Worm (Caenorhabditis elegans) whole organism, young adult: Measurements from ENCODE around the gene srb-12.

ENCODE experiments used
- B0261.1 ChIP-seq: sonication (generic microtip); optimal IDR thresholded peaks from 2 replicates; lab custom pipeline; 2016; ENCODE audit warnings: mild to moderate bottlenecking, missing genetic modification characterization, moderate library complexity, missing compliant biosample characterization
- D2030.7 ChIP-seq: fragments of 200-800 bp; sonication (Bioruptor generic); IDR thresholded peaks from 2 replicates; pipeline ENCODE4 v1.3.6; 2022; ENCODE audit warnings: missing genetic modification reagents, missing genetic modification characterization, missing compliant biosample characterization
- F10E7.11 ChIP-seq: sonication (generic microtip); optimal IDR thresholded peaks from 2 replicates; lab custom pipeline; 2017; ENCODE audit warnings: mild to moderate bottlenecking, missing genetic modification characterization, moderate library complexity, missing compliant biosample characterization
- F22D6.2 ChIP-seq: sonication (generic microtip); optimal IDR thresholded peaks from 2 replicates; lab custom pipeline; 2016; ENCODE audit warnings: mild to moderate bottlenecking, missing genetic modification characterization, missing compliant biosample characterization
- F33H1.4 ChIP-seq: fragments of 200-800 bp; sonication (Bioruptor generic); IDR thresholded peaks from 2 replicates; pipeline ENCODE4 v1.3.6; 2022; ENCODE audit warnings: missing genetic modification reagents, missing genetic modification characterization, missing compliant biosample characterization
- F52B5.7 ChIP-seq: sonication (generic microtip); optimal IDR thresholded peaks from 2 replicates; lab custom pipeline; 2016; ENCODE audit warnings: mild to moderate bottlenecking, missing genetic modification characterization, missing compliant biosample characterization
- F57A8.1 ChIP-seq: fragments of 200-800 bp; sonication (Bioruptor generic); optimal IDR thresholded peaks from 2 replicates; lab custom pipeline; 2018; ENCODE audit warnings: mild to moderate bottlenecking, missing genetic modification characterization, moderate library complexity, missing compliant biosample characterization
- K12H6.12 ChIP-seq: fragments of 200-800 bp; sonication (Bioruptor generic); optimal IDR thresholded peaks from 2 replicates; lab custom pipeline; 2018; ENCODE audit warnings: mild to moderate bottlenecking, missing genetic modification characterization, missing compliant biosample characterization
- Y53F4B.3 ChIP-seq: fragments of 200-800 bp; sonication (Bioruptor generic); IDR thresholded peaks from 2 replicates; pipeline ENCODE4 v1.3.6; 2022; ENCODE audit warnings: missing genetic modification reagents, missing genetic modification characterization, missing compliant biosample characterization
- Y56A3A.18 ChIP-seq: fragments of 200-800 bp; sonication (Bioruptor generic); IDR thresholded peaks from 2 replicates; pipeline ENCODE4 v1.3.6; 2022; ENCODE audit warnings: missing genetic modification reagents, missing genetic modification characterization, missing compliant biosample characterization
- Y95B8A.8 ChIP-seq: fragments of 200-800 bp; sonication (Bioruptor generic); IDR thresholded peaks from 2 replicates; pipeline ENCODE4 v1.3.6; 2022; ENCODE audit warnings: missing genetic modification reagents, missing genetic modification characterization, missing compliant biosample characterization
- ZK185.1 ChIP-seq: sonication (generic microtip); optimal IDR thresholded peaks from 2 replicates; lab custom pipeline; 2016; ENCODE audit warnings: mild to moderate bottlenecking, missing genetic modification characterization, missing compliant biosample characterization; ENCODE audit not compliant: poor library complexity, severe bottlenecking
- aptf-2 ChIP-seq: fragments of 200-800 bp; sonication (Bioruptor generic); conservative IDR thresholded peaks from 2 replicates; pipeline ENCODE4 v1.3.6; 2022; ENCODE audit warnings: missing genetic modification reagents, missing genetic modification characterization, missing compliant biosample characterization
- bed-1 ChIP-seq: fragments of 200-800 bp; sonication (Bioruptor generic); IDR thresholded peaks from 2 replicates; pipeline ENCODE4 v1.3.6; 2022; ENCODE audit warnings: missing genetic modification reagents, missing genetic modification characterization, missing compliant biosample characterization
- ceh-58 ChIP-seq: fragments of 200-800 bp; sonication (Bioruptor generic); IDR thresholded peaks from 2 replicates; pipeline ENCODE4 v1.3.6; 2022; ENCODE audit warnings: missing genetic modification characterization, missing compliant biosample characterization
- dox-1 ChIP-seq: fragments of 200-800 bp; sonication (Bioruptor generic); IDR thresholded peaks from 2 replicates; pipeline ENCODE4 v1.3.6; 2022; ENCODE audit warnings: missing genetic modification reagents, missing genetic modification characterization, missing compliant biosample characterization
- efl-1 ChIP-seq: fragments of 150-350 bp; optimal IDR thresholded peaks from 2 replicates; lab custom pipeline; 2014; ENCODE audit warnings: missing biosample characterization, missing genetic modification reagents, missing genetic modification characterization
- egrh-3 ChIP-seq: fragments of 200-800 bp; sonication (Bioruptor generic); IDR thresholded peaks from 2 replicates; pipeline ENCODE4 v1.3.6; 2022; ENCODE audit warnings: missing genetic modification reagents, missing genetic modification characterization, missing compliant biosample characterization
- fkh-3 ChIP-seq: sonication (generic microtip); optimal IDR thresholded peaks from 2 replicates; lab custom pipeline; 2016; ENCODE audit warnings: mild to moderate bottlenecking, missing genetic modification characterization, missing compliant biosample characterization
- hmg-1.2 ChIP-seq: fragments of 200-800 bp; sonication (Bioruptor generic); IDR thresholded peaks from 2 replicates; pipeline ENCODE4 v1.3.6; 2022; ENCODE audit warnings: missing genetic modification reagents, missing genetic modification characterization, missing compliant biosample characterization
- hmg-20 ChIP-seq: fragments of 200-800 bp; sonication (Bioruptor generic); IDR thresholded peaks from 2 replicates; pipeline ENCODE4 v1.3.6; 2022; ENCODE audit warnings: missing genetic modification reagents, missing genetic modification characterization, missing compliant biosample characterization
- hrde-1 ChIP-seq: sonication (generic microtip); optimal IDR thresholded peaks from 2 replicates; lab custom pipeline; 2016; ENCODE audit warnings: missing genetic modification characterization, mild to moderate bottlenecking, missing compliant biosample characterization, moderate library complexity, missing genotype, missing genetic modification reagents, borderline replicate concordance
- lag-1 ChIP-seq: fragments of 200-800 bp; sonication (Bioruptor generic); IDR thresholded peaks from 2 replicates; pipeline ENCODE4 v1.3.6; 2022; ENCODE audit warnings: missing genetic modification reagents, missing genetic modification characterization, missing compliant biosample characterization
- let-526 ChIP-seq: fragments of 200-800 bp; sonication (Bioruptor generic); IDR thresholded peaks from 2 replicates; pipeline ENCODE4 v1.3.6; 2022; ENCODE audit warnings: missing genetic modification reagents, missing genetic modification characterization, missing compliant biosample characterization
- let-607 ChIP-seq, 2 experiments: fragments of 200-800 bp in 1 of 2; sonication (Bioruptor generic) in 1 of 2; sonication (generic microtip) in 1 of 2; optimal IDR thresholded peaks; 2 replicates each; lab custom pipeline; 2016 to 2018; ENCODE audit warnings: mild to moderate bottlenecking in 2 of 2, missing compliant biosample characterization in 2 of 2, missing genetic modification characterization in 2 of 2, moderate library complexity in 2 of 2, missing genotype in 1 of 2
- lin-26 ChIP-seq: fragments of 200-800 bp; sonication (Bioruptor generic); IDR thresholded peaks from 2 replicates; pipeline ENCODE4 v1.3.6; 2022; ENCODE audit warnings: missing genetic modification reagents, missing genetic modification characterization, missing compliant biosample characterization
- lin-54 ChIP-seq: fragments of 200-800 bp; sonication (Bioruptor generic); optimal IDR thresholded peaks from 2 replicates; lab custom pipeline; 2018; ENCODE audit warnings: mild to moderate bottlenecking, missing genetic modification characterization, missing compliant biosample characterization
- lsy-27 ChIP-seq: sonication (generic microtip); optimal IDR thresholded peaks from 2 replicates; lab custom pipeline; 2017; ENCODE audit warnings: missing genetic modification characterization, mild to moderate bottlenecking, missing compliant biosample characterization, antibody characterized with exemption, missing genotype, borderline replicate concordance; ENCODE audit not compliant: insufficient read depth
- madf-10 ChIP-seq: sonication (generic microtip); optimal IDR thresholded peaks from 2 replicates; lab custom pipeline; 2016; ENCODE audit warnings: mild to moderate bottlenecking, missing genetic modification characterization, missing compliant biosample characterization
- madf-3 ChIP-seq: fragments of 200-800 bp; sonication (Bioruptor generic); IDR thresholded peaks from 2 replicates; pipeline ENCODE4 v1.3.6; 2022; ENCODE audit warnings: missing genetic modification reagents, missing genetic modification characterization, missing compliant biosample characterization
- madf-6 ChIP-seq: fragments of 200-800 bp; sonication (Bioruptor generic); IDR thresholded peaks from 2 replicates; pipeline ENCODE4 v1.3.6; 2022; ENCODE audit warnings: missing genetic modification reagents, missing genetic modification characterization, missing compliant biosample characterization
- madf-8 ChIP-seq: fragments of 200-800 bp; sonication (Bioruptor generic); conservative IDR thresholded peaks from 2 replicates; pipeline ENCODE4 v1.3.6; 2022; ENCODE audit warnings: missing genetic modification reagents, missing genetic modification characterization, missing compliant biosample characterization
- mel-28 ChIP-seq: sonication (generic microtip); optimal IDR thresholded peaks from 2 replicates; lab custom pipeline; 2016; ENCODE audit warnings: borderline replicate concordance, mild to moderate bottlenecking, missing genetic modification characterization, missing compliant biosample characterization
- mxl-1 ChIP-seq: sonication (generic microtip); optimal IDR thresholded peaks from 2 replicates; lab custom pipeline; 2016; ENCODE audit warnings: missing genetic modification characterization, missing compliant biosample characterization
- nfyb-1 ChIP-seq: fragments of 200-800 bp; sonication (Bioruptor generic); IDR thresholded peaks from 2 replicates; pipeline ENCODE4 v1.3.6; 2022; ENCODE audit warnings: missing genetic modification reagents, missing genetic modification characterization, missing compliant biosample characterization
- nhr-179 ChIP-seq: sonication (generic microtip); optimal IDR thresholded peaks from 2 replicates; lab custom pipeline; 2016; ENCODE audit warnings: mild to moderate bottlenecking, missing genetic modification characterization, missing compliant biosample characterization
- nhr-90 ChIP-seq: sonication (generic microtip); optimal IDR thresholded peaks from 2 replicates; lab custom pipeline; 2016; ENCODE audit warnings: missing genotype, mild to moderate bottlenecking, missing genetic modification characterization, missing compliant biosample characterization
- rec-8 ChIP-seq, 2 experiments: sonication (generic microtip); optimal IDR thresholded peaks; 2 replicates each; lab custom pipeline; 2016; ENCODE audit warnings: mild to moderate bottlenecking in 2 of 2, missing genetic modification characterization in 2 of 2, missing genetic modification reagents in 2 of 2, missing genotype in 2 of 2, missing biosample characterization in 1 of 2, missing compliant biosample characterization in 1 of 2, moderate library complexity in 1 of 2
- repo-1 ChIP-seq: sonication (generic microtip); optimal IDR thresholded peaks from 2 replicates; lab custom pipeline; 2017; ENCODE audit warnings: mild to moderate bottlenecking, missing genetic modification characterization, missing compliant biosample characterization
- rpc-1 ChIP-seq, 2 experiments: fragments of 150-350 bp in 1 of 2; sonication (generic microtip) in 1 of 2; optimal IDR thresholded peaks; 2 replicates each; lab custom pipeline; 2014 to 2018; ENCODE audit warnings: missing biosample characterization in 1 of 2, missing genetic modification characterization in 1 of 2, missing genetic modification reagents in 1 of 2, missing genotype in 1 of 2
- snpc-1.3 ChIP-seq: sonication (generic microtip); optimal IDR thresholded peaks from 2 replicates; lab custom pipeline; 2017; ENCODE audit warnings: missing genetic modification characterization, mild to moderate bottlenecking, missing compliant biosample characterization, antibody characterized with exemption, moderate library complexity, missing genotype, missing genetic modification reagents; ENCODE audit not compliant: insufficient read depth
- snpc-3.4 ChIP-seq: sonication (generic microtip); optimal IDR thresholded peaks from 2 replicates; lab custom pipeline; 2017; ENCODE audit warnings: missing genetic modification characterization, mild to moderate bottlenecking, missing compliant biosample characterization, antibody characterized with exemption, moderate library complexity, missing genotype, missing genetic modification reagents
- tlf-1 ChIP-seq: fragments of 200-800 bp; sonication (Bioruptor generic); optimal IDR thresholded peaks from 2 replicates; lab custom pipeline; 2018; ENCODE audit warnings: mild to moderate bottlenecking, missing genetic modification characterization, missing compliant biosample characterization
- unc-130 ChIP-seq: sonication (generic microtip); optimal IDR thresholded peaks from 2 replicates; lab custom pipeline; 2016; ENCODE audit warnings: missing genetic modification reagents, missing genetic modification characterization, missing compliant biosample characterization
- zfh-2 ChIP-seq: fragments of 200-800 bp; sonication (Bioruptor generic); conservative IDR thresholded peaks from 2 replicates; pipeline ENCODE4 v1.3.6; 2022; ENCODE audit warnings: missing genetic modification reagents, missing genetic modification characterization, missing compliant biosample characterization
- zim-3 ChIP-seq: sonication (generic microtip); optimal IDR thresholded peaks from 2 replicates; lab custom pipeline; 2017; ENCODE audit warnings: mild to moderate bottlenecking, missing genetic modification characterization, moderate library complexity, missing compliant biosample characterization
- ztf-28 ChIP-seq: fragments of 200-800 bp; sonication (Bioruptor generic); IDR thresholded peaks from 2 replicates; pipeline ENCODE4 v1.3.6; 2022; ENCODE audit warnings: missing genetic modification reagents, missing genetic modification characterization, missing compliant biosample characterization

The srb-12 gene

ce11 chrII:5182451-5182850 is 28.0 kb upstream of the srb-12 start (continued):
- TF ChIP-seq madf-8 (GFP tag; lab: Robert Waterston, UW) (no peak), snpc-3.4 (tag; lab: Kevin White, UChicago) (no peak), Y95B8A.8 (GFP tag; lab: Robert Waterston, UW) (no peak), hrde-1 (tag; lab: Kevin White, UChicago) (no peak), zim-3 (tag; lab: Kevin White, UChicago) (no peak), F52B5.7 (no peak), nhr-179 (tag; lab: Kevin White, UChicago) (no peak), fkh-3 (tag; lab: Kevin White, UChicago) (no peak), ceh-58 (no peak), madf-6 (peak; percentile 20; the same call in 1 of the 2 replicates), madf-3 (GFP tag; lab: Robert Waterston, UW) (no peak), Y56A3A.18 (GFP tag; lab: Robert Waterston, UW) (no peak), let-526 (GFP tag; lab: Robert Waterston, UW) (peak; percentile 80), Y53F4B.3 (no peak), F22D6.2 (tag; lab: Kevin White, UChicago) (no peak), F33H1.4 (GFP tag; lab: Robert Waterston, UW) (no peak), dox-1 (GFP tag; lab: Robert Waterston, UW) (peak; percentile 52; the same call in 1 of the 2 replicates), egrh-3 (GFP tag; lab: Robert Waterston, UW) (0 out of 2 replicates have a peak, but pooled peaks have one; percentile 11), repo-1 (tag; lab: Kevin White, UChicago) (peak; percentile 61), ztf-28 (GFP tag; lab: Robert Waterston, UW) (no peak), B0261.1 (tag; lab: Kevin White, UChicago) (no peak), rpc-1 (optimal IDR thresholded peaks at IDR 0.05; lab: Kevin White, UChicago) (no peak), rpc-1 (tag; optimal IDR thresholded peaks at IDR 0.05; lab: Kevin White, UChicago) (no peak), unc-130 (no peak), mel-28 (tag; lab: Kevin White, UChicago) (no peak), zfh-2 (GFP tag; lab: Robert Waterston, UW) (peak; percentile 70), nfyb-1 (GFP tag; lab: Robert Waterston, UW) (no peak; the same call in none of the 2 replicates), mxl-1 (tag; lab: Kevin White, UChicago) (no peak), madf-10 (tag; lab: Kevin White, UChicago) (peak; percentile 22), lin-54 (GFP tag; lab: Kevin White, UChicago) (peak; percentile 20), hmg-20 (GFP tag; lab: Robert Waterston, UW) (no peak), F57A8.1 (GFP tag; lab: Kevin White, UChicago) (no peak), D2030.7 (GFP tag; lab: Robert Waterston, UW) (no peak), tlf-1 (GFP tag; lab: Kevin White, UChicago) (peak; percentile 72), let-607 (tag; optimal IDR thresholded peaks at IDR 0.05; lab: Kevin White, UChicago) (peak; percentile 93 to 94), rec-8 (tag; optimal IDR thresholded peaks at IDR 0.05; lab: Kevin White, UChicago) (no peak), F10E7.11 (tag; lab: Kevin White, UChicago) (no peak), K12H6.12 (tag; lab: Kevin White, UChicago) (peak; percentile 52), hmg-1.2 (peak; percentile 74; the same call in 1 of the 2 replicates), lag-1 (no peak), lin-26 (GFP tag; lab: Robert Waterston, UW) (0 out of 2 replicates have a peak, but pooled peaks have one; percentile 24), aptf-2 (GFP tag; lab: Robert Waterston, UW) (no peak), snpc-1.3 (tag; lab: Kevin White, UChicago) (no peak), bed-1 (GFP tag; lab: Robert Waterston, UW) (no peak), lsy-27 (tag; lab: Kevin White, UChicago) (no peak), efl-1 (GFP tag; lab: Kevin White, UChicago) (no peak), ZK185.1 (tag; lab: Kevin White, UChicago) (peak; percentile 75), nhr-90 (tag; lab: Kevin White, UChicago) (peak; percentile 60)
